Fruit fly (Drosophila melanogaster) whole organism, pupa: ENCODE data around the gene Ucp4B.
A peak's percentile ranks its signal among the peaks of the same experiment; 100 is the strongest.

ENCODE experiments used
- CG10348 ChIP-seq: fragments of 200-800 bp; sonication (Bioruptor generic); IDR thresholded peaks from 2 replicates; pipeline ENCODE4 v1.3.6; 2022; ENCODE audit warnings: missing biosample characterization, missing genetic modification characterization
- CG12605 ChIP-seq: fragments of 200-800 bp; sonication (Bioruptor generic); IDR thresholded peaks from 2 replicates; pipeline ENCODE4 v1.3.6; 2022; ENCODE audit warnings: missing biosample characterization, missing genetic modification characterization
- CG13204 ChIP-seq: fragments of 200-800 bp; sonication (Bioruptor generic); optimal IDR thresholded peaks from 2 replicates; lab custom pipeline; 2018; ENCODE audit warnings: missing biosample characterization, mild to moderate bottlenecking, missing genetic modification characterization, moderate library complexity
- CG14655 ChIP-seq: fragments of 200-800 bp; sonication (Bioruptor generic); optimal IDR thresholded peaks from 3 replicates; lab custom pipeline; 2017; ENCODE audit warnings: mild to moderate bottlenecking, missing biosample characterization, missing genetic modification reagents, missing genetic modification characterization
- CG15710 ChIP-seq: fragments of 200-800 bp; sonication (Bioruptor generic); optimal IDR thresholded peaks from 2 replicates; lab custom pipeline; 2018; ENCODE audit warnings: missing biosample characterization, mild to moderate bottlenecking, missing genetic modification characterization, moderate library complexity
- CG17806 ChIP-seq: fragments of 200-800 bp; sonication (Bioruptor generic); optimal IDR thresholded peaks from 2 replicates; lab custom pipeline; 2018; ENCODE audit warnings: missing biosample characterization, mild to moderate bottlenecking, missing genetic modification characterization, moderate library complexity
- CG32121 ChIP-seq: fragments of 200-800 bp; sonication (Bioruptor generic); IDR thresholded peaks from 2 replicates; pipeline ENCODE4 v1.3.6; 2022; ENCODE audit warnings: missing biosample characterization, missing genetic modification characterization
- CG34367 ChIP-seq: fragments of 200-800 bp; sonication (Bioruptor generic); optimal IDR thresholded peaks from 2 replicates; lab custom pipeline; 2018; ENCODE audit warnings: missing biosample characterization, mild to moderate bottlenecking, missing genetic modification characterization
- CG4496 ChIP-seq: fragments of 200-800 bp; sonication (Bioruptor generic); IDR thresholded peaks from 3 replicates; pipeline ENCODE4 v1.3.6; 2022; ENCODE audit warnings: missing biosample characterization, missing genetic modification characterization
- CG8159 ChIP-seq: fragments of 200-800 bp; sonication (Bioruptor generic); optimal IDR thresholded peaks from 3 replicates; lab custom pipeline; 2018; ENCODE audit warnings: missing biosample characterization, mild to moderate bottlenecking, missing genetic modification characterization, moderate library complexity
- CG8301 ChIP-seq: fragments of 200-800 bp; sonication (Bioruptor generic); optimal IDR thresholded peaks from 2 replicates; lab custom pipeline; 2018; ENCODE audit warnings: missing biosample characterization, mild to moderate bottlenecking, missing genetic modification characterization
- CG9948 ChIP-seq: fragments of 200-800 bp; sonication (Bioruptor generic); optimal IDR thresholded peaks from 2 replicates; lab custom pipeline; 2018; ENCODE audit warnings: missing biosample characterization, mild to moderate bottlenecking, missing genetic modification characterization, moderate library complexity
- D1 ChIP-seq: fragments of 200-800 bp; sonication (Bioruptor generic); optimal IDR thresholded peaks from 2 replicates; lab custom pipeline; 2018; ENCODE audit warnings: missing biosample characterization, mild to moderate bottlenecking, missing genetic modification characterization, moderate library complexity
- EcR ChIP-seq: fragments of 200-800 bp; sonication (Bioruptor generic); optimal IDR thresholded peaks from 3 replicates; lab custom pipeline; 2019; ENCODE audit warnings: missing biosample characterization, missing genetic modification characterization, mild to moderate bottlenecking, moderate library complexity, missing genetic modification reagents
- Ets98B ChIP-seq: fragments of 200-800 bp; sonication (Bioruptor generic); IDR thresholded peaks from 2 replicates; pipeline ENCODE4 v1.3.6; 2022; ENCODE audit warnings: missing biosample characterization, missing genetic modification characterization
- Pif1A ChIP-seq: fragments of 200-800 bp; sonication (Bioruptor generic); optimal IDR thresholded peaks from 3 replicates; lab custom pipeline; 2016; ENCODE audit warnings: missing biosample characterization, missing genetic modification characterization
- Pif1B ChIP-seq: fragments of 200-800 bp; sonication (Bioruptor generic); optimal IDR thresholded peaks from 3 replicates; lab custom pipeline; 2016; ENCODE audit warnings: missing biosample characterization, missing genetic modification characterization
- Snoo ChIP-seq: fragments of 200-800 bp; sonication (Bioruptor generic); optimal IDR thresholded peaks from 3 replicates; lab custom pipeline; 2017; ENCODE audit warnings: missing biosample characterization, mild to moderate bottlenecking, missing genetic modification characterization, inconsistent platforms
- fd96Ca ChIP-seq: fragments of 200-800 bp; sonication (Bioruptor generic); IDR thresholded peaks from 3 replicates; pipeline ENCODE4 v1.3.6; 2022; ENCODE audit warnings: missing biosample characterization, missing genetic modification characterization
- gl ChIP-seq: fragments of 200-800 bp; sonication (Bioruptor generic); optimal IDR thresholded peaks from 2 replicates; lab custom pipeline; 2018; ENCODE audit warnings: missing biosample characterization, mild to moderate bottlenecking, missing genetic modification characterization
- rn ChIP-seq: fragments of 200-800 bp; sonication (Bioruptor generic); IDR thresholded peaks from 2 replicates; pipeline ENCODE4 v1.3.6; 2022; ENCODE audit warnings: missing biosample characterization, missing genetic modification characterization

The Ucp4B gene

dm6 chr2L:5964211-5964610, 5.4 kb upstream of the Ucp4B start:
- TF ChIP-seq CG4496, result no peak
- TF ChIP-seq CG17806, result no peak
- TF ChIP-seq EcR (GFP tag; lab: Kevin White, UChicago), result no peak
- no peak for TF ChIP-seq CG14655
- TF ChIP-seq Ets98B (GFP tag; lab: Robert Waterston, UW), result no peak
- TF ChIP-seq D1 (tag; lab: Kevin White, UChicago), result no peak
- no peak for TF ChIP-seq CG15710 (tag; lab: Kevin White, UChicago)
- no peak for TF ChIP-seq CG10348 (GFP tag; lab: Robert Waterston, UW)
- TF ChIP-seq gl (tag; lab: Kevin White, UChicago), result no peak
- no peak for TF ChIP-seq Snoo (tag; lab: Kevin White, UChicago)
- TF ChIP-seq CG12605, result no peak
- TF ChIP-seq CG9948 (tag; lab: Kevin White, UChicago), result no peak

dm6 chr2L:5964851-5965250, 4.8 kb upstream of the Ucp4B start, which contains the start of gene psd:
TSS of gene psd (minus strand) at chr2L:5964951.
- TF ChIP-seq CG8159 (tag; lab: Kevin White, UChicago) (no peak), EcR (GFP tag; lab: Kevin White, UChicago) (peak; percentile 52)

- TF ChIP-seq D1 (tag; lab: Kevin White, UChicago), result no peak
- no peak for TF ChIP-seq CG15710 (tag; lab: Kevin White, UChicago)
- TF ChIP-seq rn (GFP tag; lab: Robert Waterston, UW), result no peak
- no peak for TF ChIP-seq Snoo (tag; lab: Kevin White, UChicago)
- TF ChIP-seq CG14655, result no peak
- TF ChIP-seq fd96Ca, result no peak
- no peak for TF ChIP-seq CG8301 (tag; lab: Kevin White, UChicago)
- no peak for TF ChIP-seq Pif1A (GFP tag; lab: Kevin White, UChicago)
- no peak for TF ChIP-seq CG12605
- no peak for TF ChIP-seq EcR (GFP tag; lab: Kevin White, UChicago)
- no peak for TF ChIP-seq CG34367 (tag; lab: Kevin White, UChicago)
- TF ChIP-seq CG32121 (GFP tag; lab: Robert Waterston, UW), result no peak
- TF ChIP-seq gl (tag; lab: Kevin White, UChicago), result no peak
- no peak for TF ChIP-seq CG4496
- no peak for TF ChIP-seq CG17806
- TF ChIP-seq CG10348 (GFP tag; lab: Robert Waterston, UW), result no peak
- no peak for TF ChIP-seq Pif1B
- no peak for TF ChIP-seq Ets98B (GFP tag; lab: Robert Waterston, UW)
These were observed 1.7 kb upstream of the Ucp4B start, which contains the start of the genes CG13992 and Ucp4C for dm6 chr2L:5967702-5968616. TSS of gene CG13992 (minus strand) at chr2L:5967752. TSS of gene Ucp4C (plus strand) at chr2L:5968566.

- TF ChIP-seq CG15710 (tag; lab: Kevin White, UChicago) (no peak), EcR (GFP tag; lab: Kevin White, UChicago) (peak; percentile 12)
These were observed 1.6 kb downstream of the Ucp4B start for dm6 chr2L:5971093-5971808.

- TF ChIP-seq CG32121 (GFP tag; lab: Robert Waterston, UW), result no peak
These were observed 2.3 kb downstream of the Ucp4B start for dm6 chr2L:5972005-5972404.

- TF ChIP-seq CG4496, result no peak
- no peak for TF ChIP-seq CG13204 (GFP tag; lab: Kevin White, UChicago)
- no peak for TF ChIP-seq CG17806
- no peak for TF ChIP-seq CG10348 (GFP tag; lab: Robert Waterston, UW)
- TF ChIP-seq EcR (GFP tag; lab: Kevin White, UChicago), result peak; percentile 13
- no peak for TF ChIP-seq CG9948 (tag; lab: Kevin White, UChicago)
These were observed 3.1 kb downstream of the Ucp4B start for dm6 chr2L:5972588-5973236.

- TF ChIP-seq CG15710 (tag; lab: Kevin White, UChicago) (no peak), Ets98B (GFP tag; lab: Robert Waterston, UW) (0 out of 2 replicates have a peak, but pooled peaks have one; percentile 31), CG14655 (peak; percentile 15), CG9948 (tag; lab: Kevin White, UChicago) (no peak), EcR (GFP tag; lab: Kevin White, UChicago) (peak; percentile 90)
These were observed 4.5 kb downstream of the Ucp4B start for dm6 chr2L:5974122-5974521.
